Worm (Caenorhabditis elegans) whole organism, L2 larva: ENCODE results near the gene Y116A8B.4.

Experiments
- C34F6.9 ChIP-seq: fragments of 150-350 bp; optimal IDR thresholded peaks from 2 replicates; lab custom pipeline; 2014; ENCODE audit warnings: missing biosample characterization, missing genetic modification characterization
- F13H6.1 ChIP-seq: sonication (generic microtip); optimal IDR thresholded peaks from 2 replicates; lab custom pipeline; 2016; ENCODE audit warnings: missing genetic modification characterization, missing compliant biosample characterization
- Y55F3AM.14 ChIP-seq: fragments of 200-800 bp; sonication (Bioruptor generic); optimal IDR thresholded peaks from 2 replicates; lab custom pipeline; 2018; ENCODE audit warnings: mild to moderate bottlenecking, missing genetic modification characterization, missing compliant biosample characterization
- alr-1 ChIP-seq: fragments of 150-350 bp; optimal IDR thresholded peaks from 2 replicates; lab custom pipeline; 2014; ENCODE audit warnings: missing biosample characterization, missing genetic modification characterization
- aly-2 ChIP-seq: fragments of 150-350 bp; optimal IDR thresholded peaks from 2 replicates; lab custom pipeline; 2014; ENCODE audit warnings: missing biosample characterization, missing genetic modification characterization
- blmp-1 ChIP-seq: sonication (generic microtip); optimal IDR thresholded peaks from 2 replicates; lab custom pipeline; 2017; ENCODE audit warnings: missing genetic modification characterization, mild to moderate bottlenecking, missing compliant biosample characterization, antibody characterized with exemption, moderate library complexity; ENCODE audit not compliant: insufficient read depth
- crh-2 ChIP-seq: sonication (generic microtip); optimal IDR thresholded peaks from 2 replicates; lab custom pipeline; 2017; ENCODE audit warnings: missing biosample characterization, missing genetic modification characterization
- dmd-4 ChIP-seq: sonication (generic microtip); optimal IDR thresholded peaks from 2 replicates; lab custom pipeline; 2017; ENCODE audit warnings: missing biosample characterization, missing genetic modification characterization
- egl-27 ChIP-seq: sonication (generic microtip); optimal IDR thresholded peaks from 3 replicates; lab custom pipeline; 2017; ENCODE audit warnings: missing biosample characterization, missing genetic modification reagents, missing genetic modification characterization
- elt-1 ChIP-seq: fragments of 150-350 bp; optimal IDR thresholded peaks from 2 replicates; lab custom pipeline; 2014; ENCODE audit warnings: missing biosample characterization, missing genetic modification characterization
- elt-3 ChIP-seq: sonication (generic microtip); optimal IDR thresholded peaks from 2 replicates; lab custom pipeline; 2017; ENCODE audit warnings: missing biosample characterization, missing genetic modification characterization
- gmeb-1 ChIP-seq: fragments of 150-350 bp; optimal IDR thresholded peaks from 2 replicates; lab custom pipeline; 2014; ENCODE audit warnings: missing biosample characterization, missing genetic modification characterization
- lin-11 ChIP-seq: fragments of 150-350 bp; sonication (generic microtip); optimal IDR thresholded peaks from 2 replicates; lab custom pipeline; 2014; ENCODE audit warnings: missing biosample characterization, missing genetic modification characterization, inconsistent platforms, mixed read lengths
- lin-13 ChIP-seq: fragments of 150-350 bp; optimal IDR thresholded peaks from 2 replicates; lab custom pipeline; 2014; ENCODE audit warnings: missing biosample characterization, missing genetic modification reagents, missing genetic modification characterization
- lsy-2 ChIP-seq, 2 experiments: fragments of 150-350 bp in 1 of 2; sonication (generic microtip) in 1 of 2; optimal IDR thresholded peaks; 2 replicates each; lab custom pipeline; 2014 to 2017; ENCODE audit warnings: missing biosample characterization in 2 of 2, missing genetic modification characterization in 2 of 2
- mab-5 ChIP-seq: fragments of 150-350 bp; optimal IDR thresholded peaks from 2 replicates; lab custom pipeline; 2014; ENCODE audit warnings: missing biosample characterization, missing genetic modification characterization
- mbf-1 ChIP-seq: sonication (generic microtip); optimal IDR thresholded peaks from 2 replicates; lab custom pipeline; 2017; ENCODE audit warnings: missing biosample characterization, missing genetic modification characterization
- nhr-10 ChIP-seq: sonication (generic microtip); optimal IDR thresholded peaks from 2 replicates; lab custom pipeline; 2017; ENCODE audit warnings: missing biosample characterization, missing genetic modification characterization
- nhr-11 ChIP-seq: fragments of 150-350 bp; optimal IDR thresholded peaks from 2 replicates; lab custom pipeline; 2014; ENCODE audit warnings: missing biosample characterization, missing genetic modification characterization
- nhr-12 ChIP-seq: fragments of 150-350 bp; optimal IDR thresholded peaks from 2 replicates; lab custom pipeline; 2014; ENCODE audit warnings: missing biosample characterization, missing genetic modification characterization
- nhr-129 ChIP-seq: fragments of 150-350 bp; optimal IDR thresholded peaks from 2 replicates; lab custom pipeline; 2014; ENCODE audit warnings: missing biosample characterization, missing genetic modification characterization
- nhr-21 ChIP-seq: fragments of 150-350 bp; optimal IDR thresholded peaks from 2 replicates; lab custom pipeline; 2014; ENCODE audit warnings: missing biosample characterization, missing genetic modification characterization
- nhr-23 ChIP-seq: fragments of 150-350 bp; optimal IDR thresholded peaks from 2 replicates; lab custom pipeline; 2014; ENCODE audit warnings: missing biosample characterization, missing genetic modification reagents, missing genetic modification characterization
- nhr-237 ChIP-seq: fragments of 150-350 bp; optimal IDR thresholded peaks from 2 replicates; lab custom pipeline; 2014; ENCODE audit warnings: missing biosample characterization, missing genetic modification characterization
- nhr-25 ChIP-seq: fragments of 150-350 bp; sonication (generic microtip); optimal IDR thresholded peaks from 3 replicates; lab custom pipeline; 2014; ENCODE audit warnings: missing biosample characterization, missing genetic modification characterization
- nhr-6 ChIP-seq: fragments of 150-350 bp; optimal IDR thresholded peaks from 2 replicates; lab custom pipeline; 2014; ENCODE audit warnings: missing biosample characterization, missing genetic modification characterization
- nhr-77 ChIP-seq: fragments of 150-350 bp; optimal IDR thresholded peaks from 2 replicates; lab custom pipeline; 2014; ENCODE audit warnings: missing biosample characterization, missing genetic modification characterization
- peb-1 ChIP-seq: fragments of 150-350 bp; optimal IDR thresholded peaks from 2 replicates; lab custom pipeline; 2014; ENCODE audit warnings: missing biosample characterization, missing genetic modification characterization
- sem-4 ChIP-seq: fragments of 150-350 bp; optimal IDR thresholded peaks from 2 replicates; lab custom pipeline; 2014; ENCODE audit warnings: missing biosample characterization, missing genetic modification reagents, missing genetic modification characterization
- skn-1 ChIP-seq: sonication (generic microtip); optimal IDR thresholded peaks from 2 replicates; lab custom pipeline; 2017; ENCODE audit warnings: missing biosample characterization, missing genetic modification characterization
- snpc-4 ChIP-seq: fragments of 150-350 bp; optimal IDR thresholded peaks from 2 replicates; lab custom pipeline; 2014; ENCODE audit warnings: missing biosample characterization, missing genetic modification characterization
- unc-39 ChIP-seq: fragments of 150-350 bp; optimal IDR thresholded peaks from 2 replicates; lab custom pipeline; 2014; ENCODE audit warnings: missing biosample characterization, missing genetic modification characterization
- ztf-1 ChIP-seq: fragments of 200-800 bp; sonication (Bioruptor generic); conservative IDR thresholded peaks from 2 replicates; pipeline ENCODE4 v1.3.6; 2022; ENCODE audit warnings: missing genetic modification characterization, missing compliant biosample characterization
- ztf-11 ChIP-seq: sonication (generic microtip); optimal IDR thresholded peaks from 2 replicates; lab custom pipeline; 2017; ENCODE audit warnings: missing biosample characterization, missing genetic modification characterization
- ztf-4 ChIP-seq: fragments of 150-350 bp; optimal IDR thresholded peaks from 2 replicates; lab custom pipeline; 2014; ENCODE audit warnings: missing biosample characterization, missing genetic modification characterization

Gene Y116A8B.4

DNA sequence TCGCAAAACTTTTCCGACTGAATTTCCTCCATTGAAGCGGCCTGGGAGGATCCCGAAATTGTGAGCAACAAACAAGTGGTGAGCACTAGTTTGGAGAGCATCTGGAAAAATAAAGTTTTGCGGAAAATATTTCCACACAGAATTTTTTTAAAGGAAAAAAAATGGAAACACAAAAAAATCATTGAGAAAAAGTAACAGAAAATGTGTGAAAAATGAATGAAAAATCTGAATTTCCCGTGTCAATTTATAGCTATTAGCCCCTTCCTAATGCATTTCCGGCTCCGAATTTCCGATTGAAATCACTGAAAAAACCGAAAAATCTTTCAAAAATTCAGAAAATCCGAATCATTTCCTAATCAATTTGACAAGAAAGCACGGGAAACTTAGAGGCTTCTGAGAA is 31.8 kb upstream of the Y116A8B.4 start, which contains the start of gene flp-17:
flp-17 (minus strand) TSS at position 101 of the 400 bp plus-strand sequence.
- TF ChIP-seq blmp-1 (tag; lab: Kevin White, UChicago) (no peak), lsy-2 (tag; optimal IDR thresholded peaks at IDR 0.05; lab: Kevin White, UChicago) (no peak), crh-2 (tag; lab: Kevin White, UChicago) (no peak), ztf-4 (tag; lab: Kevin White, UChicago) (no peak), mbf-1 (tag; lab: Kevin White, UChicago) (no peak), nhr-129 (no peak), aly-2 (no peak), egl-27 (tag; lab: Kevin White, UChicago) (no peak), nhr-25 (tag; lab: Kevin White, UChicago) (no peak), sem-4 (no peak), snpc-4 (tag; lab: Kevin White, UChicago) (no peak), elt-1 (tag; lab: Kevin White, UChicago) (no peak), nhr-10 (tag; lab: Kevin White, UChicago) (no peak)

DNA sequence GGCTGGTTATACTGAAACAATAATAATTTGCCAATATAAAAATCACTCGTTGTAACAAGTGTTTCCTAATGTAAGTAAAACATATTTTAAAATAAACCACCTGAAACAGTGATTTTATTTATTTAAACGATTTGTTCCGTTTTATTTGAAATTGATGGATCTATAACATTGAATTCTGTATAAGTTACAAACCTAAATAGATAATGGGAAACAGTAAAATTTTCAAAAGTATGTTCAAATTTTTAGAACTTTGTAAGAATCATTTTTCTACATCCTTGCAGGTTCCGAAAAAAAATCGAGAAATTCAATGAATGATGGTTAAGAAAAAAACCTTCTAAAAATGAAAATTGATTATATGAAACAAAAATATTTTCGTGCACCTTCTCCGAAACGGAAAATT is 30.1 kb upstream of the Y116A8B.4 start:
- TF ChIP-seq nhr-77 (tag; lab: Kevin White, UChicago) (no peak), sem-4 (no peak), ztf-1 (GFP tag; lab: Robert Waterston, UW) (no peak), mab-5 (no peak), skn-1 (no peak), alr-1 (no peak), nhr-129 (no peak), nhr-11 (tag; lab: Kevin White, UChicago) (no peak), snpc-4 (tag; lab: Kevin White, UChicago) (no peak), F13H6.1 (tag; lab: Kevin White, UChicago) (no peak), aly-2 (no peak), mbf-1 (tag; lab: Kevin White, UChicago) (no peak), blmp-1 (tag; lab: Kevin White, UChicago) (no peak), lin-11 (tag; lab: Kevin White, UChicago) (no peak), nhr-6 (tag; lab: Kevin White, UChicago) (no peak), nhr-21 (no peak), peb-1 (tag; lab: Kevin White, UChicago) (no peak), crh-2 (tag; lab: Kevin White, UChicago) (no peak), Y55F3AM.14 (no peak), lin-13 (GFP tag; lab: Kevin White, UChicago) (no peak)
- TF ChIP-seq, all 48 proteins: peak for 0

DNA sequence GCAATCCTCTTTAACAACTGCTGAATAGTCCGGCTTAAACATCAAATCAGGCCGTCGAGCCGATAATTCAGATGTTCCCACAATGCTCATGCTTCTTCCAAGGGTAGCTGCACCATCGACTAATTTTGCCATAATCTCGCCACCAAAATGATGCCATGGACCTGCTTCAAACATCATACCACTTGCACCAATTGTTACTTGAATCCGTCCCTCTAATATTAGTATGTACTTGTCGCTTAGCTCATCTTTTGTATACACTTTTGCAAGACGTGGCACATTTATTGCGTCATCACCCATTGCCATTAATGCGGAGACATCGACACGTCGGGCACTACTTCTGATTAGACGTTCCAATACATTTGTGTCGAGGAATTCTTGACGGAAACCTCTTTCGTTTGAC is 23.9 kb upstream of the Y116A8B.4 start:
- TF ChIP-seq mab-5 (no peak), lsy-2 (tag; optimal IDR thresholded peaks at IDR 0.05; lab: Kevin White, UChicago) (no peak), blmp-1 (tag; lab: Kevin White, UChicago) (no peak), C34F6.9 (tag; lab: Kevin White, UChicago) (no peak), gmeb-1 (no peak), skn-1 (no peak), aly-2 (no peak), egl-27 (tag; lab: Kevin White, UChicago) (no peak), nhr-21 (no peak), nhr-77 (tag; lab: Kevin White, UChicago) (no peak), nhr-129 (no peak), elt-3 (no peak), nhr-11 (tag; lab: Kevin White, UChicago) (no peak), dmd-4 (tag; lab: Kevin White, UChicago) (no peak), lin-13 (GFP tag; lab: Kevin White, UChicago) (no peak), crh-2 (tag; lab: Kevin White, UChicago) (no peak), lin-11 (tag; lab: Kevin White, UChicago) (no peak), alr-1 (no peak)

DNA sequence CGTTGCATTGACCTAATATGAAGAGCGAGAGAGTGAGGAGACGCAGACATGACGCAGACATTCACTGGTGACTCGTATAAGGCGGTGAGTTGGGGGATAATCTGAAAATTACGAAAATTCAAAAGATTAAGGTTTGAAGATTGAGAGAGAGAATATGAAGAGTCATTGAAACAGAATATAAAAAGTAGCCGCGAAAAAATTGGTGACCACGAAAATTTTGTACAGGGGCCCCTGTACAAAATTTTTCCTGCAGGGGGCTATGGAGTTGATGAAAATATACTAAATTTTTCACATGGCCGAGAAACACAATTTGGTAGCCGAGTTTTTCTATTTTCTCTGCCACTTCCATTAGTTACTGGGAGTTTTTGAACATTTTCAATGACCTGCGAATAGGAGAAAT is 16.8 kb upstream of the Y116A8B.4 start, which contains the start of gene cnnm-1:
cnnm-1 (minus strand) TSS at position 101 of the 400 bp plus-strand sequence.
- TF ChIP-seq ztf-11 (tag; lab: Kevin White, UChicago), result no peak
- TF ChIP-seq ztf-1 (GFP tag; lab: Robert Waterston, UW), result no peak
- TF ChIP-seq nhr-21, result no peak
- TF ChIP-seq, all 48 proteins: peak for 0

DNA sequence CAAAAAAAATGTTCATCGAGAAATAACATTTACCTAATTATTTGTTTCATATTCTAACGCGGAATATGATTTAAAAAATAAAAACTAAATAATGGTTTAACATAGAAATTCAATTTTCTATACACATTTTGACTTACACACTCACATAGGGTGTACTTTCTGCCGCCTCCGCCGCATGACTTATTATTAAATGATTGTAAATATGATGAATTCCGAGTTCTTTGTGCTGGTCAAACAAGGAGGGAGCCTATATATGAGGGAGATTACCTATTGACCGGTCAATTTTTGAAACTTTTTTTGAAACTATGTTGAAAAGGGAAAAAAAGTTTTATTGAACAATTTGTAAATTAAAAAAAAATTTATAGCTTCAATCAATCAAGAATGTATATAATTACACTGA is 15.7 kb upstream of the Y116A8B.4 start:
- TF ChIP-seq unc-39 (tag; lab: Kevin White, UChicago) (no peak), C34F6.9 (tag; lab: Kevin White, UChicago) (no peak), nhr-11 (tag; lab: Kevin White, UChicago) (no peak), crh-2 (tag; lab: Kevin White, UChicago) (no peak), nhr-12 (tag; lab: Kevin White, UChicago) (no peak), nhr-237 (tag; lab: Kevin White, UChicago) (no peak), skn-1 (no peak), peb-1 (tag; lab: Kevin White, UChicago) (no peak), nhr-10 (tag; lab: Kevin White, UChicago) (no peak), nhr-23 (tag; lab: Kevin White, UChicago) (no peak), alr-1 (no peak), ztf-1 (GFP tag; lab: Robert Waterston, UW) (no peak), Y55F3AM.14 (no peak)
